Worm (Caenorhabditis elegans): ENCODE results near the gene B0286.1.

DNA sequence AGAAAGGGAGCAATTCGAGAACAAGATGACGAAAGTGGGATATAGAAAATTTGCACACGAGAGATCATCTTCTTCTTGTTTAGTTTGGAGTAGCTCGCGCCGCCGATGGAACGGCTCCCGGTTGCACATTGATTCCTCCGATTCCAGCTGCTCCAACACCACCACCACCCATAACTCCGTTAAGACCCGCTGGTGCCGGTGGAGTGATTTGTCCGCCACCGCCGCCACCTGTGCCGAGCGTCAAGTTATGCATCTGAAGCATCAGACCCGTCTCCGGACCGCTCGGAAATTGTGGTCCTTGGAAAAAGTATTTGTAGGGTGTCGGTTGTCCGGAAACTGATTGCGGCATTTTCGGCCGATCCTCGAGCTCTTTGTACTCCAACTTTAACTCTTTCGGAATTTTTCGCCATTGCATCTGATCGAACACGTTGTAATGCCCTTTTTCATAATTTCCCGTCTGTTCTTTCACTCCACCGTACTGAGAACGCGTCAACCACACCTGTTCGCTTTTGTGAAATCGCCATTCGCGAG, 5.4 kb upstream of the B0286.1 start:
- TF ChIP-seq Y95B8A.8 (GFP tag; IDR thresholded peaks at IDR 0.05) (no peak), pha-4 (tag; optimal IDR thresholded peaks at IDR 0.05) (no peak), sea-2 (GFP tag; IDR thresholded peaks at IDR 0.05) (0 out of 2 replicates have a peak, but pooled peaks have one; percentile 24), tbx-9 (tag; optimal IDR thresholded peaks at IDR 0.05; ENCODE audit: borderline replicate concordance) (no peak), snpc-4 (GFP tag; optimal IDR thresholded peaks at IDR 0.05) (no peak), snpc-4 (tag; optimal IDR thresholded peaks at IDR 0.05) (no peak), B0336.3 (GFP tag; IDR thresholded peaks at IDR 0.05) (no peak), him-1 (tag; optimal IDR thresholded peaks at IDR 0.05) (no peak), rec-8 (tag; optimal IDR thresholded peaks at IDR 0.05) (no peak), F22D6.2 (tag; optimal IDR thresholded peaks at IDR 0.05) (no peak), ceh-91 (GFP tag; IDR thresholded peaks at IDR 0.05) (no peak), let-526 (GFP tag; IDR thresholded peaks at IDR 0.05) (no peak), B0035.1 (tag; optimal IDR thresholded peaks at IDR 0.05) (no peak)

Measured in whole organism, young adult.